Worm (Caenorhabditis elegans): ENCODE results near the gene zig-6.

The zig-6 gene

DNA sequence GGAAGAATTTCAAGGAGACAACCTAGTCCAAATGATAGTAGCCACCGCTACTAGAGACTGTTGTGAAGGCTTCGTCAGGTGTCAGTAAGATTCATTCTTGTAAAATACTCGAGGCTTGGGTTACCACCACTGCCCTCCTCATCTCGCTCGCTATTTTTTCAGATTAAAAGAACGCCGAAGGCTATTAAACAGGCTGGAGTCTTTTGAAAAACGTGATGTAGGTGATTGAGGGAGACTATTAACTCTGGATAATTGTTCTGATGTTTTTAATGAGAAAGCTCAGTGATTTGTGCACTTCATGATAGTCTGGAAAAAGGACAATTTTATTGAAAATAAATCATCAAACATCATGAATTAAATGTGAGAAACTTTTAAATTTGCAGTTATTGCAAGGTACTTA, at the start of gene zig-6:
zig-6 (minus strand) TSS at position 101 of the 400 bp plus-strand sequence.
- TF ChIP-seq dao-5 (tag; optimal IDR thresholded peaks at IDR 0.05) (no peak), W03F9.2 (tag; optimal IDR thresholded peaks at IDR 0.05) (no peak), him-1 (tag; optimal IDR thresholded peaks at IDR 0.05) (no peak)

- TF ChIP-seq W03F9.2 (tag; optimal IDR thresholded peaks at IDR 0.05), result no peak
- TF ChIP-seq dao-5 (tag; optimal IDR thresholded peaks at IDR 0.05), result no peak
- no peak for TF ChIP-seq him-1 (tag; optimal IDR thresholded peaks at IDR 0.05)
Measured at ce11 chrX:5238246-5238645, 49.4 kb upstream of the zig-6 start.

ce11 chrX:5226265-5226664, 37.4 kb upstream of the zig-6 start, which contains the start of gene H28G03.3:
H28G03.3 (minus strand) TSS chrX:5226365.
- TF ChIP-seq him-1 (tag; optimal IDR thresholded peaks at IDR 0.05), result no peak
- no peak for TF ChIP-seq dao-5 (tag; optimal IDR thresholded peaks at IDR 0.05)
- no peak for TF ChIP-seq W03F9.2 (tag; optimal IDR thresholded peaks at IDR 0.05)

DNA sequence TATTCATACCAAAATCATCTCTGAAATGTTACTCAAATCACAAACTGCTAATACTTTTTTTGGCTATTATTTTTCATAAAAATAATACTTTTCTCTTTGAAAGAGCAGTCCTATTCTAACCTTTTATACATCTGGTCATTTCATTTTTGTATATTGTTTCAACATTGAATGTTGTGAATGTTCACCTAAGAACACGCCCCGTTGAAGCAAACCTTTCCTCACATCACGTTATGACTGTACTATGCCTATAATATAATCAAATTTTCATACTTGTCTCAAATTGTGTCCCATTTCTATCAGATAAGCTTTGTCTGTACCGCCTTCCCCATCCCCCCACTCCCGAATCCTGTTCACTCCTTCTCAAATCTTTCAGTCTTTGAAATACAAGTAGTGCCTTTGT, 29.4 kb upstream of the zig-6 start:
- no peak for TF ChIP-seq him-1 (tag; optimal IDR thresholded peaks at IDR 0.05)
- no peak for TF ChIP-seq W03F9.2 (tag; optimal IDR thresholded peaks at IDR 0.05)
- TF ChIP-seq dao-5 (tag; optimal IDR thresholded peaks at IDR 0.05), result no peak

- TF ChIP-seq dao-5 (tag; optimal IDR thresholded peaks at IDR 0.05) (no peak), W03F9.2 (tag; optimal IDR thresholded peaks at IDR 0.05) (no peak), him-1 (tag; optimal IDR thresholded peaks at IDR 0.05) (no peak)
Measured at ce11 chrX:5216063-5216462, 27.2 kb upstream of the zig-6 start, which contains the start of gene hrpa-2. hrpa-2 (plus strand) TSS chrX:5216363.

DNA sequence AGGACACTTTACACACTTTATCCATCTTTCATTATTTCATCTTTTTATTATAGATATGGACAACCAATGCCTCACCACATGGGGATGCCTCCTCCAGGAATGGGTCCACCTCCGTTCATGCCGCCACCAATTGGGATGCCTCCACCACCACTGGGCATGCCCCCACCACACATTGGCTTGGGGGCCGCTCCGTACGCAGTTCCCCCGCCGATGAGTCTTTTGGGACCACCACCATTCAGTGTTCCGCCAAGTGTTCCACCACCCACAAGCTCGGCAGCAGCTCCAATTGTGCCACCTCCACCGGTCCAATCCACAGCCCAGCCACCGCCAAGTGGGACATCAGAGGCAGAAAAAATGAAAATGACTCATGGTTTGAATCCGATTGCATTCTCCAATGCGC, 25.9 kb upstream of the zig-6 start:
- no peak for TF ChIP-seq W03F9.2 (tag; optimal IDR thresholded peaks at IDR 0.05)
- TF ChIP-seq dao-5 (tag; optimal IDR thresholded peaks at IDR 0.05), result no peak
- TF ChIP-seq him-1 (tag; optimal IDR thresholded peaks at IDR 0.05), result no peak

ce11 chrX:5213565-5213964, 24.7 kb upstream of the zig-6 start:
- TF ChIP-seq W03F9.2 (tag; optimal IDR thresholded peaks at IDR 0.05) (no peak), him-1 (tag; optimal IDR thresholded peaks at IDR 0.05) (no peak), dao-5 (tag; optimal IDR thresholded peaks at IDR 0.05) (no peak)

- TF ChIP-seq him-1 (tag; optimal IDR thresholded peaks at IDR 0.05), result no peak
- TF ChIP-seq W03F9.2 (tag; optimal IDR thresholded peaks at IDR 0.05), result no peak
- TF ChIP-seq dao-5 (tag; optimal IDR thresholded peaks at IDR 0.05), result no peak
Measured at ce11 chrX:5213032-5213431, 24.2 kb upstream of the zig-6 start.

ce11 chrX:5210927-5211655, 22.2 kb upstream of the zig-6 start:
- TF ChIP-seq dao-5 (tag; optimal IDR thresholded peaks at IDR 0.05), result no peak
- no peak for TF ChIP-seq W03F9.2 (tag; optimal IDR thresholded peaks at IDR 0.05)
- TF ChIP-seq him-1 (tag; optimal IDR thresholded peaks at IDR 0.05), result no peak

- no peak for TF ChIP-seq W03F9.2 (tag; optimal IDR thresholded peaks at IDR 0.05)
- peak; percentile 32 for TF ChIP-seq him-1 (tag; optimal IDR thresholded peaks at IDR 0.05)
Measured at ce11 chrX:5210524-5210923, 21.6 kb upstream of the zig-6 start.

ce11 chrX:5209429-5209828, 20.6 kb upstream of the zig-6 start:
- TF ChIP-seq W03F9.2 (tag; optimal IDR thresholded peaks at IDR 0.05) (no peak), dao-5 (tag; optimal IDR thresholded peaks at IDR 0.05) (no peak), him-1 (tag; optimal IDR thresholded peaks at IDR 0.05) (no peak)

ce11 chrX:5208831-5209230, 20.0 kb upstream of the zig-6 start:
- TF ChIP-seq him-1 (tag; optimal IDR thresholded peaks at IDR 0.05) (no peak), dao-5 (tag; optimal IDR thresholded peaks at IDR 0.05) (no peak), W03F9.2 (tag; optimal IDR thresholded peaks at IDR 0.05) (no peak)

DNA sequence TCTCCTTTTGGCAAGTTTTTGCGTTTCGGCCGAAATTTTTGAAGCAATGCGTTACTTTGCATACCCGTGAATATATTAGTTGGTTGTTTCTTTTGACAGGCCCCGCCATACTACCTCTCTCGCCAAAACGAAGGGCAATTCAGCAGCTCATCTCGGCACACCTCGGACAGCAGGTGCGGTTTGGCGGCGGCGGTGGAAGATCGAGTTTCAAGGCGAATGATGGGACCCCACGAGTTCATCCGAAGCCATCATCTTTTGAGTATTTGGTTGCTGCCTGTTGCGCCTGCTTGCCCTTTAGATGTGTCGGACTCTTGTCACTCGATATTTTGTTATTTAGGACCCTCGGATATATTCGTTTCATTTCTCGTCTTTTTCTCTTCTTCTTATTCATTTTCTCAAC, 19.4 kb upstream of the zig-6 start:
- no peak for TF ChIP-seq W03F9.2 (tag; optimal IDR thresholded peaks at IDR 0.05)
- TF ChIP-seq dao-5 (tag; optimal IDR thresholded peaks at IDR 0.05), result no peak
- TF ChIP-seq him-1 (tag; optimal IDR thresholded peaks at IDR 0.05), result no peak

- no peak for TF ChIP-seq dao-5 (tag; optimal IDR thresholded peaks at IDR 0.05)
Measured at ce11 chrX:5207819-5208218, 18.9 kb upstream of the zig-6 start.

DNA sequence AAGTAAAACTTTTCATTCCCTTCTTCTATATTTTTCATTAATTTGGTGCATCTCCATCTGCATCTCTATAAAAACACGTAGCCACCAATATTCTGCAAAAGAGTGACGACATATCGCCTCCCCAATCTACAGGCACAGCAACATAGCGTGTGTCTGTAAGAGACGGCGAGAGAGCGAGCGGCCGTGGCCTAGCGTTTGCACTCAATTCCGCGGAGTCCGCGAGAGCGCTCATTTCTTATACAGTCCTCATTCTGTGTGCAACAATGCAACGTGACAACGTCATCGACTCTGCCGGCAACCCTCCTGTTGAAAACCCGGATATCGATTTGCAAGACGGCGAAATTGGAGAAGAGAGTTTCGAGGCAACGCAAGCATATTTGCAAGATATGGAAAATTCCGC, 16.7 kb upstream of the zig-6 start, which contains the start of gene H28G03.2:
H28G03.2 (plus strand) TSS at position 200 of the 400 bp plus-strand sequence.
- TF ChIP-seq him-1 (tag; optimal IDR thresholded peaks at IDR 0.05) (no peak), W03F9.2 (tag; optimal IDR thresholded peaks at IDR 0.05) (no peak), dao-5 (tag; optimal IDR thresholded peaks at IDR 0.05) (no peak)
